Fruit fly (Drosophila melanogaster) whole organism: ENCODE results near the gene CG9921.

Source experiments
- CG8478 ChIP-seq: fragments of >200 bp; optimal IDR thresholded peaks from 2 replicates; lab custom pipeline; 2018; ENCODE audit warnings: inconsistent platforms
- Dll ChIP-seq: fragments of >200 bp; optimal IDR thresholded peaks from 2 replicates; lab custom pipeline; 2017
- EcR ChIP-seq, 2 experiments: fragments of >200 bp; optimal IDR thresholded peaks; 2 replicates each; lab custom pipeline; 2017; ENCODE audit warnings: missing biosample characterization in 2 of 2, missing genetic modification characterization in 2 of 2, missing genetic modification reagents in 2 of 2
- pan ChIP-seq: fragments of >200 bp; optimal IDR thresholded peaks from 2 replicates; lab custom pipeline; 2017
- psq ChIP-seq: fragments of >200 bp; optimal IDR thresholded peaks from 2 replicates; lab custom pipeline; 2017
- usp ChIP-seq: fragments of >200 bp; optimal IDR thresholded peaks from 2 replicates; lab custom pipeline; 2017; ENCODE audit warnings: missing biosample characterization, missing genetic modification characterization, mixed read lengths

Gene CG9921

DNA sequence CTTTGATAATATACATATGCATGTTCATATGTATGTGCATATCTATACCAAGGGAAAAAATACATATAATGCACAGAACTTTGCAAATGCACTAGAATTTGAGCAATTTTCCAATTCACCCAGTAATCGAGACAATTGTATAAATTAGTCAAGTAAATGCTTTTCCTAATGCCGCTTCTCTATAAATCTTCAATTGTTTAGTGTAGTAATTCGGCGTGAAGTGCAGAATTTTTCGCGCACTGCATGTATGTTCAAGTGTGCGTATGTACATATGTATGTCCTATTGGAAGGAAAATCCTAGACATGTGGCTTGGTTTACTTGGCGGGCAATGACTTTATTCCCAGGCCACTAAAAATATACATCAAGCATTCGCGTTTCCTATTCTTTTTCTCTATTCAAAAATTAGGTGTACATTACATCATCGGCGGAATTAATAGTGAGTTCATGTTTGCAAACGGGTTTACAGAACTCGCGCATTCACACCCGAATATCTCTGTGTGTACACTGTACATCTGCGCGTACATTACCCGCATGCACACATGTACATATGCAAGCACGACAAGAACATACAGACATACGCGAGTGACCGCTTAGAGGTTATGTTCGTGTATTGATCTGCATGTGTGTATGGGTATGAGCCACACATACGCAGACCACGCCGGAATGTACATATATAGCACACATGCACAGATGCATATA is 14.4 kb downstream of the CG9921 start:
- TF ChIP-seq pan (lab: Kevin White, UChicago), result no peak
- TF ChIP-seq psq (lab: Kevin White, UChicago), result no peak
- no peak for TF ChIP-seq CG8478 (lab: Kevin White, UChicago)
- no peak for TF ChIP-seq usp (GFP tag; lab: Kevin White, UChicago)
- TF ChIP-seq EcR (GFP tag; optimal IDR thresholded peaks at IDR 0.05; lab: Kevin White, UChicago), result no peak
- TF ChIP-seq Dll (lab: Kevin White, UChicago), result no peak

DNA sequence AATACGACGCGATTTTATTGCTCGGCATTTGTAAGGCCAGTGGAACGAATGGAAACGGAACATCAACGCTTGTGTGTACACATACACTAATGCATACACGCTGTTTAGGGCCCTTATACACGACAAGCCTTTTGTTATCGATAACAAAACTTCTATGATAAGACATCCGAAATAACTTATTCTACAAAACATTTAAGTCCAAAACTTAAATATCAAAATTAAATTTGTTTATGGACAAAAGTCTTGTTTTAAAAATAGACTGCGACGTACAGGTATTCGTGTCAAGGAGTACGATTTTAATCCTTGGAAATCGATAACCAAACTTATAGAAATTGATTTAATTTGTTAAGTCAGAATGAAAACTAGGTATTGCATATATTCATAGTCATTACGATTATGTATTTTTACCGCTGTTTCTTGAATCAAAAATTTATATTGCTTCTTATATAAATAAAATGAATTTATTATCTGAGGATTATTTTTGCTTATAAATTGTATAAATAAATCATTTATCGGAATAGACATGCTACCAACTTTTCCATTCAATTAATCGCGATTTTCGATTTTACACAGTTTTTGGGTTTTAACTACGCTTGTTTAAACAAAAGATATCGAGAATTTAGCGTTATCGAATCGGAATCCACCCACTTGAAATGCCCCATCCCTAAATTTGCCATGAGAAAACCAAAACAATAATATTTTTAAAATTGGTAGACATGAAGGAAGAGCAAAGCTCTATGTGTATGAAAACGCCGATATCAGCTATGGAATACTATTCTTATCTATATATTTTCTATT is 20.1 kb downstream of the CG9921 start, which contains the start of the genes CG9915 and SWIP:
TSS of gene CG9915 (minus strand) at position 61 of the 798 bp plus-strand sequence.
TSS of gene SWIP (plus strand) at position 632 of the 798 bp plus-strand sequence.
- TF ChIP-seq usp (GFP tag; lab: Kevin White, UChicago) (no peak), EcR (GFP tag; optimal IDR thresholded peaks at IDR 0.05; lab: Kevin White, UChicago) (no peak), CG8478 (lab: Kevin White, UChicago) (no peak), psq (lab: Kevin White, UChicago) (no peak), Dll (lab: Kevin White, UChicago) (no peak)

DNA sequence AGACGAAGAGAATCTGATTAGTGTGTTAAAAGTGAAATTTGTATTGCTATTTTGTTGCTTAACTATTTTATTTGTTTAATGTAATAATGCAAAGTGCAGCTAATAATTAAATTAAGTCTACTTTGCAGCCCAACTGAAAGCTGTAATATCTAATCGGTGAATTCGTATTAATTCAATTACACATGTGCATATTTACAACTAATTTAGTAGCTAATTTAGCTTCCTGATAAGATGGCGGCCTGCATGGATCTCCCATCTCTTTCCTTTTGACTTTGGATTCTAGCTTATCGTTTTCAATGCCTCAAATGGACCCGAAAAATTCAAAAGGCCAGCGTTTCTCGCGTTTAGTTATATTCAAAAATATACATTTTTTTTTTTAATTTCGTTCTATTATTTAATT is 23.6 kb downstream of the CG9921 start:
- TF ChIP-seq usp (GFP tag; lab: Kevin White, UChicago) (no peak), CG8478 (lab: Kevin White, UChicago) (no peak), EcR (GFP tag; optimal IDR thresholded peaks at IDR 0.05; lab: Kevin White, UChicago) (no peak), Dll (lab: Kevin White, UChicago) (no peak), psq (lab: Kevin White, UChicago) (no peak), pan (lab: Kevin White, UChicago) (no peak)

DNA sequence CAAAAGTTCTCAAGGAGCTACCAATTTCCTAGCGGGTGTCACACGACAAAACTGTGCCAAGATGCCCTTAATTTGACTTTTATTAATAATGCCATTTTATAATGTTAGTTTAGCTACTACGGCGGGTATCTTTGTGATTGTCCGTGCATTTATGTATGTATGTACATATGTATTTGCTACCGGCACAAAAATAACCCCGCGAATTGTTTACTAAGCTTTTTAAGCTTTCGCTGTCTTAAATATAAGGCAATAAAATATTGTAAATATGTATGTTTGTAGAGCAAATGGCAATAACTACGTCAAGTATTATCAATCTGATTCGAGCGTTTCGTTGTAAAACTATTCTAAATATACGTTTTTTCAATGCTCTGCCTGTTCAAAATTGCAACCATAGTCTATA is 24.4 kb downstream of the CG9921 start:
- TF ChIP-seq Dll (lab: Kevin White, UChicago), result no peak
- no peak for TF ChIP-seq psq (lab: Kevin White, UChicago)
- TF ChIP-seq EcR (GFP tag; optimal IDR thresholded peaks at IDR 0.05; lab: Kevin White, UChicago), result no peak
- TF ChIP-seq CG8478 (lab: Kevin White, UChicago), result no peak
- no peak for TF ChIP-seq usp (GFP tag; lab: Kevin White, UChicago)
- no peak for TF ChIP-seq pan (lab: Kevin White, UChicago)

DNA sequence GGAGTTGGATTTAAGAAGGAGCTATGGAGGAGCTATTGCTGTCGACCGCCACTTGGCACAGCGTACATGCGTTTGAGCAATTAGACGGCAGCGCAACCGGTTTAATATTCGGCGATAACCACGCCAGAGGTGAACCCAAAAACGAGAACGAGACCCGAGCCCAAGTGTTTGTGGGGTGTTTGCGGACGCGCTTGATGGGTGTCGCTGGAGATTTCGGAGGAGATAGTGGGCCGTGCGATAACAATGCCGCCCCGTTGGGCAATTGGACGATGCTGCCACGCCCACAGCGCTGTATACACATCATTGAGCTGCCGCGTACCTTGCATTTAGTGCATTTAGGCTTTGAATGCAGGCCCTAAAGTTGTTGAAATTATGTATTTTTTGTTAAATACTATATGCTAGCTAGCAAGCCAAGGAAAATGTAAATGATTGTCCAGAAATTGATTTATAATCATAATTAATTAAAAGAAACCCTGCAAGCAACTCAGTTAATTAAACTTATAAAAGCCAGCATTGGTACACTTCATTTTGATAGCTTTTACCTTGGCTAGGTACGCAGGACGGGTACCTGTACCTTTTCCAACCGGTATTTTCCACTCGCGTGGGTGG is 25.0 kb downstream of the CG9921 start, which contains the start of gene Had1:
TSS of gene Had1 (minus strand) at position 358 of the 609 bp plus-strand sequence.
- TF ChIP-seq CG8478 (lab: Kevin White, UChicago), result no peak
- TF ChIP-seq Dll (lab: Kevin White, UChicago), result no peak
- no peak for TF ChIP-seq usp (GFP tag; lab: Kevin White, UChicago)
- TF ChIP-seq EcR (GFP tag; optimal IDR thresholded peaks at IDR 0.05; lab: Kevin White, UChicago), result no peak
- TF ChIP-seq psq (lab: Kevin White, UChicago), result no peak

DNA sequence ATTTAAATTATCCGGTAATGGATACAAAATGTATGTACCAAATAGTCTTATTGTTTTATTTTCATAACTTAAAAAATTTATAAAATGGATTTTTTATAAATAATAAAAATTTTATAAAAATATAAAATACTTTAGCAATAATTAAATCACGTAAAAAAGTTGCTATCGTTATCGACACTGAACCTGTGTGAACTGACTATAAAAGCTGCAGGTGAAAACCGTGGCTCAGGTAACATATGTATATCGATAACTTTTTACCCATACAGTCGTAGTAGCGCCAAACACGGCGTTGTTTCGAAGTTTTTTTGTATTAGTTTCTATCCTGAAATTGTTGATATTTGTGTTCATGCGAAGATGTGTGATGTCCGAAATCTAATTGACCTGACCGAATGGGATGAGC is 29.8 kb downstream of the CG9921 start, which contains the start of gene CG3679:
TSS of gene CG3679 (plus strand) at position 235 of the 400 bp plus-strand sequence.
- TF ChIP-seq pan (lab: Kevin White, UChicago) (no peak), psq (lab: Kevin White, UChicago) (no peak), usp (GFP tag; lab: Kevin White, UChicago) (no peak), CG8478 (lab: Kevin White, UChicago) (no peak), EcR (GFP tag; optimal IDR thresholded peaks at IDR 0.05; lab: Kevin White, UChicago) (no peak), Dll (lab: Kevin White, UChicago) (no peak)

DNA sequence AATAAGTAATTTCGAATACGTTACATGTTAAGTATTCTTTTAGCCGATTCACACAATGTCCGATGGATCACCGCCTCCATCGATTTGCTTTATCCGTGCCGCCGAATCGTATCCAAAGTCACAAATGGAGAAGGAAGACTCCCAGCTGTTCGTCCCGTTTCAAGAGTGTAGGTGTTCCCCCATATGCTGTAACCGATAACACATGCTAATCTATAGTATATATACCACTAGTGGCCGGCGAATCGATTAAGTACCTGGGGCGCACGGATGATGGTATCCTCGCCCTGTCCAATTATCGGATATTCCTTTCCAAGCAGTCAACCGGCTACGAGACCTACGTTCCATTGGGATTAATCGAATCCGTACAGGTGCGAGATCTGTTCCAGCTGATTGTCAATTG is 35.8 kb downstream of the CG9921 start, which contains the start of gene ERp44:
TSS of gene ERp44 (minus strand) at position 101 of the 400 bp plus-strand sequence.
- TF ChIP-seq EcR (GFP tag; optimal IDR thresholded peaks at IDR 0.05; lab: Kevin White, UChicago) (no peak), CG8478 (lab: Kevin White, UChicago) (no peak), pan (lab: Kevin White, UChicago) (no peak), psq (lab: Kevin White, UChicago) (no peak), usp (GFP tag; lab: Kevin White, UChicago) (no peak), Dll (lab: Kevin White, UChicago) (no peak)

DNA sequence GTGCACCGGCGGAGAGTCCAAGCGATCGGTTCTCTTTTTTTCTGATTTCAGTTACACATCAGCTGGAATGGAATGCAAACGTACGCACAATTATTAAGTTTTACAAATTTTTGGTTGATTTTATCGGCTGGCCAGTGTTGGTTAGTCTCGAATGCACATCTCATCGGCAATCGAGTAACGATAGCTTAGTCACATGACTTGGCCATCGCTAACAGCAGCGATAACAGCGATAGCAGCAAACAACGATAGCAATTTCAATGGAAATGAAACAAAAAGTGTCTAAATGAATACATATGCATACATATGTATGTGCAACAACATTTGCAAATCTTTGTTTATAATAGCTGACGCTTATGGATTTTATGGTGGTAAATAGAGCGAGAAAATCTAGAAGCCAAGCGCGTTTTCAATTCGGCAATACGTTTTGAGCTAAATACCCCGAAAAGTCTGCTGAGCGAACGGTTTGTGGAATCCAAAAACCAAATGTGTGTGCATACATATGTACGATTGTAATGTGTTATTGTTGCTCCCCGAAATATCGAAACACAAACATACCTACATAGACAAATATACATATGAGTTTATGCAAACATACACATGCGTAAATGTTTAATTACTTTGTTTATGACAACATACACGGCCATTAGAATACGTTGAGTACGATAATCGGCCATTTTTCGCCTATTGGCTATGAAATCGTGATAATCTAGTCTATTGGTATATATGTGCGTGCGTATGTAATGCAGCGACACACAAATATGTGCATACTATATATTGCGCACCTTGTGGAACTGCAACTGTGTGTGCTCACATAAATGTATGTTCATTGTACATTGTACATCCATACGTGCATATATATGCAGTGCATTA is 36.7 kb downstream of the CG9921 start, which contains the start of gene CG3632:
TSS of gene CG3632 (plus strand) at position 249 of the 870 bp plus-strand sequence.
- TF ChIP-seq CG8478 (lab: Kevin White, UChicago), result no peak
- TF ChIP-seq pan (lab: Kevin White, UChicago), result no peak
- TF ChIP-seq EcR (GFP tag; optimal IDR thresholded peaks at IDR 0.05; lab: Kevin White, UChicago), result no peak
- TF ChIP-seq usp (GFP tag; lab: Kevin White, UChicago), result no peak
- no peak for TF ChIP-seq Dll (lab: Kevin White, UChicago)
- no peak for TF ChIP-seq psq (lab: Kevin White, UChicago)

DNA sequence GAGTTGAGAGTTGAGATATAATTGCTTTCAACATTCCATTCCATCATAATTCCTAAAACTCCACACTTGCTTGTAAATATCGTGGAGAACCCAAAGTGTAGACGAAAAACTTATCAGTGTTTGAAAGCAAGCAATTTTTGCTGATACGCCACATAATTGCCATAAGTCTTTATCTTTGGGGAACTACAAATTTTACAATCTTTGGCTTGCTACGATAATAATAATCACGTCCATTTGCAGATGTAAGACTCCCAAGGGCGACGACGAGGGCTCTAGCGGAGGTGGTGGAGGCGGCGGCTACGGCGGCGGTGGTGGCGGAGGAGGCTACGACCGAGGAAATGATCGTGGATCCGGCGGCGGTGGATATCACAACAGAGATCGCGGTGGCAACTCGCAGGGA is 40.8 kb downstream of the CG9921 start:
- TF ChIP-seq pan (lab: Kevin White, UChicago) (no peak), psq (lab: Kevin White, UChicago) (no peak), CG8478 (lab: Kevin White, UChicago) (no peak), usp (GFP tag; lab: Kevin White, UChicago) (no peak)

DNA sequence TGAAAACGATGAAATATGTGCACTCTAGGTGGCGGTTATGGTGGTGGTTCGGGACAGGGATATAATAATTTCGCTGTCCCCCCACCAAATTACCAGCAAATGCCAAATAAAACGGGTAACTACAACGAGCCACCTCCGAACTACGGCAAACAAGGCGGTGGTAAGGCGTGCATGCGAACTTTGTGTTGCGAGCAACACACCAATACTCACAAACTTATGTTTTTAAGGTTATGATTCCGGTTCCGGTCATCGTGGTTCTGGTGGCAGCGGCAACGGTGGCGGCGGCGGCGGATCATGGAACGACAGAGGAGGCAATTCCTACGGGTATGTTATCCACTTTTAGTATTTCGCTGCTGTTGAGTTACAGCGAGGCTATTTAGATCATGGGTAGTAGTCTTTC is 44.4 kb downstream of the CG9921 start:
- no peak for TF ChIP-seq CG8478 (lab: Kevin White, UChicago)
- no peak for TF ChIP-seq usp (GFP tag; lab: Kevin White, UChicago)
- no peak for TF ChIP-seq Dll (lab: Kevin White, UChicago)
- TF ChIP-seq psq (lab: Kevin White, UChicago), result no peak
- no peak for TF ChIP-seq EcR (GFP tag; optimal IDR thresholded peaks at IDR 0.05; lab: Kevin White, UChicago)
- no peak for TF ChIP-seq pan (lab: Kevin White, UChicago)
